Worm (Caenorhabditis elegans): ENCODE results near the gene cyp-31A5.

DNA sequence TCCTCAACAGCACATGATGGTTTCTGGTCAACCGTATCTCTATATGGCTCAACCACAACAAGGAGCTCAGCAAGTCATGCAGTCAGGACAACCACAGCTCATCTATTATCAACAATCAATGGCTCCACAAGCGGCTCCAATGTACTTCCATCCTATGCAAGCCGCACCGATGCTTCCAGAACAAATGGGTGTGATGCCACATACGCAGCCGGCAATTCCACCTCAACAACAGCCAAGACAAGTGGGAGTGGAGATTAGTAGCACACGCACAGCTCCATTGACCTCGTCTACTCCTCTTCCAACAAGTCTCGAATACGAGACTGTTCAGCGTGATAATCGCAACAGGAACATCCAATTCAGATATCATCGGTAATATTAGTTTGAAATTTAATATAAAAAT is 47.0 kb upstream of the cyp-31A5 start:
- TF ChIP-seq elt-3 (tag; optimal IDR thresholded peaks at IDR 0.05) = no peak
- TF ChIP-seq flh-1 (GFP tag; optimal IDR thresholded peaks at IDR 0.05) = no peak
- TF ChIP-seq nhr-2 (tag; optimal IDR thresholded peaks at IDR 0.05) = no peak
- no peak for TF ChIP-seq ces-1 (GFP tag; optimal IDR thresholded peaks at IDR 0.05)
- no peak for TF ChIP-seq pha-4 (tag; optimal IDR thresholded peaks at IDR 0.05)
- no peak for TF ChIP-seq snpc-4 (tag; optimal IDR thresholded peaks at IDR 0.05)
- no peak for TF ChIP-seq mep-1 (tag; optimal IDR thresholded peaks at IDR 0.05)
- TF ChIP-seq unc-39 (tag; optimal IDR thresholded peaks at IDR 0.05) = no peak
